Worm (Caenorhabditis elegans) whole organism, late embryonic: ENCODE data around the gene R05G9.1.

Experiments
- ama-1 ChIP-seq: fragments of 150-350 bp; optimal IDR thresholded peaks from 2 replicates; lab custom pipeline; 2014
- ceh-18 ChIP-seq: sonication (generic microtip); optimal IDR thresholded peaks from 2 replicates; lab custom pipeline; 2016; ENCODE audit warnings: missing genetic modification characterization, missing compliant biosample characterization
- che-1 ChIP-seq: sonication (generic microtip); optimal IDR thresholded peaks from 2 replicates; lab custom pipeline; 2016; ENCODE audit warnings: mild to moderate bottlenecking, missing genetic modification characterization, missing compliant biosample characterization
- fkh-10 ChIP-seq: fragments of 150-350 bp; optimal IDR thresholded peaks from 2 replicates; lab custom pipeline; 2014; ENCODE audit warnings: missing biosample characterization, missing genetic modification reagents, missing genetic modification characterization
- hlh-6 ChIP-seq: sonication (generic microtip); optimal IDR thresholded peaks from 2 replicates; lab custom pipeline; 2016; ENCODE audit warnings: missing genotype, missing genetic modification characterization, missing compliant biosample characterization
- lin-11 ChIP-seq: fragments of 200-800 bp; sonication (Bioruptor generic); optimal IDR thresholded peaks from 2 replicates; lab custom pipeline; 2018; ENCODE audit warnings: mild to moderate bottlenecking, missing genetic modification characterization, missing compliant biosample characterization
- odd-2 ChIP-seq: sonication (generic microtip); optimal IDR thresholded peaks from 2 replicates; lab custom pipeline; 2017; ENCODE audit warnings: antibody characterized with exemption, mild to moderate bottlenecking, missing genetic modification characterization, missing compliant biosample characterization
- pat-9 ChIP-seq: fragments of 200-800 bp; sonication (Bioruptor generic); optimal IDR thresholded peaks from 2 replicates; lab custom pipeline; 2018; ENCODE audit warnings: mild to moderate bottlenecking, missing genetic modification characterization, moderate library complexity, missing compliant biosample characterization
- ref-2 ChIP-seq: sonication (generic microtip); optimal IDR thresholded peaks from 2 replicates; lab custom pipeline; 2016; ENCODE audit warnings: missing genetic modification characterization, missing compliant biosample characterization
- tbx-2 ChIP-seq: sonication (generic microtip); optimal IDR thresholded peaks from 2 replicates; lab custom pipeline; 2016; ENCODE audit warnings: missing genetic modification characterization, missing compliant biosample characterization

DNA sequence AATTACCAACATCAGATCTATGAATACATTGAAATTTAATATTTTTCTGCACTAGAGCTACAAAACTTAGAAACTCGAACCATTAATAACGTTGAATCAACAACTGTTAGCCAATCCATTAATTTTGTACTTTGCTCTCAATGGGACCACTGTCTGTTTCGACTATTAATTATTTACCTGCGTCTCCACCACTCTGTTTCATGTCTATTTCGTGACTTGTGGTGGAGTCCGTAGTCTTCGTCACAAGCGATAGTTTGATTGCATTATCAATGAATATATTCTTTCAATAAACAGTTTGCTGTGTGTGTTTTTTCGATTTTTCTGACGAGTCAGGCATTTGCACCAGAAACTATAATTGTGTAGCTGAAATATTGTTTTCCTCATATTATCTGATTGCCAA, 16.6 kb upstream of the R05G9.1 start:
- TF ChIP-seq lin-11 (no peak), odd-2 (tag; lab: Kevin White, UChicago) (no peak), ref-2 (tag; lab: Kevin White, UChicago) (no peak), che-1 (tag; lab: Kevin White, UChicago) (no peak), pat-9 (tag; lab: Kevin White, UChicago) (no peak), hlh-6 (tag; lab: Kevin White, UChicago) (no peak), ama-1 (lab: Kevin White, UChicago) (no peak), tbx-2 (tag; lab: Kevin White, UChicago) (no peak), fkh-10 (GFP tag; lab: Kevin White, UChicago) (no peak), ceh-18 (no peak)
